Fruit fly (Drosophila melanogaster) whole organism, embryonic: Measurements from ENCODE around the gene lok.

Experiments used
- Antp ChIP-seq: fragments of 200-800 bp; sonication (Bioruptor generic); optimal IDR thresholded peaks from 3 replicates; lab custom pipeline; 2016; ENCODE audit warnings: missing biosample characterization, missing genetic modification characterization
- Atf-2 ChIP-seq: fragments of 200-800 bp; sonication (Bioruptor generic); optimal IDR thresholded peaks from 2 replicates; lab custom pipeline; 2016; ENCODE audit warnings: missing biosample characterization, missing genetic modification characterization
- Atf3 ChIP-seq: fragments of 200-800 bp; sonication (Bioruptor generic); optimal IDR thresholded peaks from 3 replicates; lab custom pipeline; 2016; ENCODE audit warnings: missing biosample characterization, missing genetic modification characterization
- BtbVII ChIP-seq: fragments of 200-800 bp; sonication (Bioruptor generic); optimal IDR thresholded peaks from 3 replicates; lab custom pipeline; 2017; ENCODE audit warnings: missing biosample characterization, mild to moderate bottlenecking, missing genetic modification characterization
- CG10654 ChIP-seq: fragments of 200-800 bp; sonication (Bioruptor generic); optimal IDR thresholded peaks from 2 replicates; lab custom pipeline; 2016; ENCODE audit warnings: missing biosample characterization, missing genetic modification characterization
- CG11456 ChIP-seq: fragments of 200-800 bp; sonication (Bioruptor generic); IDR thresholded peaks from 3 replicates; pipeline ENCODE4 v1.3.6; 2022; ENCODE audit warnings: missing biosample characterization, missing genetic modification characterization
- CG11560 ChIP-seq: fragments of 200-800 bp; sonication (Bioruptor generic); IDR thresholded peaks from 3 replicates; pipeline ENCODE4 v1.3.6; 2022; ENCODE audit warnings: missing biosample characterization, missing genetic modification characterization
- CG14050 ChIP-seq: fragments of 200-800 bp; sonication (Bioruptor generic); IDR thresholded peaks from 3 replicates; pipeline ENCODE4 v1.3.6; 2022; ENCODE audit warnings: missing biosample characterization, missing genetic modification characterization
- CG15601 ChIP-seq: fragments of 200-800 bp; sonication (Bioruptor generic); optimal IDR thresholded peaks from 3 replicates; lab custom pipeline; 2019; ENCODE audit warnings: missing biosample characterization, mild to moderate bottlenecking, missing genetic modification characterization, moderate library complexity
- CG16779 ChIP-seq: fragments of 200-800 bp; sonication (Bioruptor generic); IDR thresholded peaks from 2 replicates; pipeline ENCODE4 v1.3.6; 2022; ENCODE audit warnings: missing biosample characterization, missing genetic modification characterization
- CG16813 ChIP-seq: fragments of 200-800 bp; sonication (Bioruptor generic); IDR thresholded peaks from 3 replicates; pipeline ENCODE4 v1.3.6; 2022; ENCODE audit warnings: missing biosample characterization, missing genetic modification characterization; ENCODE audit not compliant: partially characterized antibody
- CG31441 ChIP-seq: fragments of 200-800 bp; sonication (Bioruptor generic); IDR thresholded peaks from 2 replicates; pipeline ENCODE4 v1.3.6; 2022; ENCODE audit warnings: missing biosample characterization, missing genetic modification characterization
- CG3726 ChIP-seq: fragments of 200-800 bp; sonication (Bioruptor generic); IDR thresholded peaks from 3 replicates; pipeline ENCODE4, ENCODE4 v1.3.6; 2022; ENCODE audit warnings: missing biosample characterization, missing genetic modification characterization
- CG43689 ChIP-seq: fragments of 200-800 bp; sonication (Bioruptor generic); IDR thresholded peaks from 2 replicates; pipeline ENCODE4 v1.3.6; 2022; ENCODE audit warnings: missing biosample characterization, missing genetic modification characterization
- CG4404 ChIP-seq: fragments of 200-800 bp; sonication (Bioruptor generic); IDR thresholded peaks from 2 replicates; pipeline ENCODE4 v1.3.6; 2022; ENCODE audit warnings: missing biosample characterization, missing genetic modification characterization
- CG6689 ChIP-seq: fragments of 200-800 bp; sonication (Bioruptor generic); IDR thresholded peaks from 2 replicates; pipeline ENCODE4 v1.3.6; 2022; ENCODE audit warnings: missing biosample characterization, missing genetic modification characterization
- CG6813 ChIP-seq: fragments of 200-800 bp; sonication (Bioruptor generic); optimal IDR thresholded peaks from 2 replicates; lab custom pipeline; 2017; ENCODE audit warnings: missing biosample characterization, missing genetic modification characterization, mild to moderate bottlenecking, moderate library complexity, missing genetic modification reagents
- CG8290 ChIP-seq, 3 experiments: fragments of 200-800 bp; sonication (Bioruptor generic); optimal IDR thresholded peaks; 2 replicates each; lab custom pipeline; 2016 to 2019; ENCODE audit warnings: missing biosample characterization in 3 of 3, missing genetic modification characterization in 3 of 3, mild to moderate bottlenecking in 2 of 3, moderate library complexity in 1 of 3
- Dll ChIP-seq: fragments of 200-800 bp; sonication (Bioruptor generic); IDR thresholded peaks from 4 replicates; pipeline ENCODE4 v1.3.6; 2022; ENCODE audit warnings: missing biosample characterization, missing genetic modification characterization; ENCODE audit not compliant: partially characterized antibody
- E2f1 ChIP-seq: fragments of 200-800 bp; sonication (Bioruptor generic); IDR thresholded peaks from 2 replicates; pipeline ENCODE4 v1.3.6; 2022; ENCODE audit warnings: missing biosample characterization, missing genetic modification characterization
- E2f2 ChIP-seq: fragments of 200-800 bp; sonication (Bioruptor generic); IDR thresholded peaks from 2 replicates; pipeline ENCODE4 v1.3.6; 2022; ENCODE audit warnings: missing biosample characterization, missing genetic modification characterization
- Ets65A ChIP-seq: fragments of 200-800 bp; sonication (Bioruptor generic); peaks from one replicate; lab custom pipeline; 2016; ENCODE audit warnings: missing biosample characterization, missing genetic modification characterization
- Gsc ChIP-seq: fragments of 200-800 bp; sonication (Bioruptor generic); IDR thresholded peaks from 2 replicates; pipeline ENCODE4 v1.3.6; 2022; ENCODE audit warnings: missing biosample characterization, missing genetic modification characterization
- HmgZ ChIP-seq: fragments of 200-800 bp; sonication (Bioruptor generic); optimal IDR thresholded peaks from 2 replicates; lab custom pipeline; 2018; ENCODE audit warnings: missing biosample characterization, mild to moderate bottlenecking, missing genetic modification characterization
- Lpt ChIP-seq: fragments of >200 bp; optimal IDR thresholded peaks from 2 replicates; lab custom pipeline; 2018; ENCODE audit warnings: missing biosample characterization, missing genetic modification characterization
- MTF-1 ChIP-seq: fragments of 200-800 bp; sonication (Bioruptor generic); optimal IDR thresholded peaks from 2 replicates; lab custom pipeline; 2018; ENCODE audit warnings: missing biosample characterization, mild to moderate bottlenecking, missing genetic modification characterization, borderline replicate concordance
- Med ChIP-seq: fragments of 200-800 bp; sonication (Bioruptor generic); peaks from one replicate; lab custom pipeline; 2016; ENCODE audit warnings: missing biosample characterization, missing genetic modification characterization, mild to moderate bottlenecking, inconsistent platforms, moderate library complexity
- NfI ChIP-seq: fragments of 200-800 bp; sonication (Bioruptor generic); optimal IDR thresholded peaks from 3 replicates; lab custom pipeline; 2018; ENCODE audit warnings: missing biosample characterization, mild to moderate bottlenecking, missing genetic modification characterization, moderate library complexity
- Opbp ChIP-seq: fragments of 200-800 bp; sonication (Bioruptor generic); IDR thresholded peaks from 3 replicates; pipeline ENCODE4 v1.3.6; 2022; ENCODE audit warnings: missing biosample characterization, missing genetic modification characterization; ENCODE audit not compliant: partially characterized antibody
- Ravus ChIP-seq: fragments of 200-800 bp; sonication (Bioruptor generic); IDR thresholded peaks from 2 replicates; pipeline ENCODE4 v1.3.6; 2022; ENCODE audit warnings: missing biosample characterization, missing genetic modification characterization
- Sry-β ChIP-seq: fragments of 200-800 bp; sonication (Bioruptor generic); optimal IDR thresholded peaks from 2 replicates; lab custom pipeline; 2018; ENCODE audit warnings: missing biosample characterization, mild to moderate bottlenecking, missing genetic modification characterization, moderate library complexity
- TFAM ChIP-seq: fragments of 200-800 bp; sonication (Bioruptor generic); optimal IDR thresholded peaks from 2 replicates; lab custom pipeline; 2017; ENCODE audit warnings: missing biosample characterization, missing genetic modification characterization, inconsistent platforms
- YL-1 ChIP-seq: fragments of 200-800 bp; sonication (Bioruptor generic); optimal IDR thresholded peaks from 3 replicates; lab custom pipeline; 2017; ENCODE audit warnings: missing biosample characterization, mild to moderate bottlenecking, missing genetic modification characterization
- bab2 ChIP-seq: fragments of 200-800 bp; sonication (Bioruptor generic); optimal IDR thresholded peaks from 2 replicates; lab custom pipeline; 2016; ENCODE audit warnings: missing biosample characterization, missing genetic modification characterization
- bcd ChIP-seq: fragments of 200-800 bp; sonication (Bioruptor generic); optimal IDR thresholded peaks from 2 replicates; lab custom pipeline; 2017; ENCODE audit warnings: missing biosample characterization, mild to moderate bottlenecking, missing genetic modification characterization
- cas ChIP-seq: fragments of 200-800 bp; sonication (Bioruptor generic); IDR thresholded peaks from 2 replicates; pipeline ENCODE4 v1.3.6; 2022; ENCODE audit warnings: missing biosample characterization, missing genetic modification characterization
- dati ChIP-seq: fragments of 200-800 bp; sonication (Bioruptor generic); IDR thresholded peaks from 2 replicates; pipeline ENCODE4 v1.3.6; 2022; ENCODE audit warnings: missing biosample characterization, missing genetic modification characterization
- dysf ChIP-seq: fragments of 200-800 bp; sonication (Bioruptor generic); IDR thresholded peaks from 3 replicates; pipeline ENCODE4 v1.3.6; 2022; ENCODE audit warnings: missing biosample characterization, missing genetic modification characterization
- fd96Cb ChIP-seq: fragments of 200-800 bp; sonication (Bioruptor generic); optimal IDR thresholded peaks from 2 replicates; lab custom pipeline; 2018; ENCODE audit warnings: missing biosample characterization, mild to moderate bottlenecking, missing genetic modification characterization, moderate library complexity
- gcm ChIP-seq: fragments of 200-800 bp; sonication (Bioruptor generic); optimal IDR thresholded peaks from 2 replicates; lab custom pipeline; 2019; ENCODE audit warnings: missing biosample characterization, mild to moderate bottlenecking, missing genetic modification characterization, moderate library complexity
- grau ChIP-seq: fragments of 200-800 bp; optimal IDR thresholded peaks from 3 replicates; lab custom pipeline; 2019; ENCODE audit warnings: missing biosample characterization, mild to moderate bottlenecking, missing genetic modification characterization, moderate library complexity
- jigr1 ChIP-seq: fragments of 200-800 bp; sonication (Bioruptor generic); IDR thresholded peaks from 3 replicates; pipeline ENCODE4 v1.3.6; 2022; ENCODE audit warnings: missing biosample characterization, missing genetic modification characterization
- jumu ChIP-seq: fragments of 200-800 bp; sonication (Bioruptor generic); optimal IDR thresholded peaks from 3 replicates; lab custom pipeline; 2016; ENCODE audit warnings: missing biosample characterization, missing genetic modification characterization
- lbe ChIP-seq: fragments of 200-800 bp; sonication (Bioruptor generic); optimal IDR thresholded peaks from 2 replicates; lab custom pipeline; 2016; ENCODE audit warnings: missing biosample characterization, mild to moderate bottlenecking, missing genetic modification characterization
- luna ChIP-seq: fragments of 200-800 bp; sonication (Bioruptor generic); optimal IDR thresholded peaks from 2 replicates; lab custom pipeline; 2016; ENCODE audit warnings: missing biosample characterization, missing genetic modification characterization
- org-1 ChIP-seq: fragments of 200-800 bp; sonication (Bioruptor generic); optimal IDR thresholded peaks from 2 replicates; lab custom pipeline; 2017; ENCODE audit warnings: missing biosample characterization, missing genetic modification characterization
- pum ChIP-seq: fragments of 200-800 bp; sonication (Bioruptor generic); optimal IDR thresholded peaks from 2 replicates; lab custom pipeline; 2016; ENCODE audit warnings: missing biosample characterization, missing genetic modification characterization
- run ChIP-seq: fragments of 200-800 bp; sonication (Bioruptor generic); optimal IDR thresholded peaks from 3 replicates; lab custom pipeline; 2018; ENCODE audit warnings: missing biosample characterization, mild to moderate bottlenecking, missing genetic modification characterization
- sens-2 ChIP-seq: fragments of 200-800 bp; sonication (Bioruptor generic); IDR thresholded peaks from 2 replicates; pipeline ENCODE4 v1.3.6; 2022; ENCODE audit warnings: missing biosample characterization, missing genetic modification characterization
- tgo ChIP-seq: fragments of 200-800 bp; sonication (Bioruptor generic); IDR thresholded peaks from 3 replicates; pipeline ENCODE4 v1.3.6; 2022; ENCODE audit warnings: missing biosample characterization, missing genetic modification characterization
- tio ChIP-seq: fragments of 200-800 bp; sonication (Bioruptor generic); optimal IDR thresholded peaks from 2 replicates; lab custom pipeline; 2017; ENCODE audit warnings: missing biosample characterization, missing genetic modification characterization, inconsistent platforms
- trh ChIP-seq: fragments of 200-800 bp; sonication (Bioruptor generic); optimal IDR thresholded peaks from 2 replicates; lab custom pipeline; 2016; ENCODE audit warnings: missing biosample characterization, missing genetic modification characterization

lok gene

dm6 chr2L:20027382-20027919 is 33.8 kb upstream of the lok start, which contains the start of gene sNPF (continued):
- no peak for TF ChIP-seq CG10654 (GFP tag; lab: Kevin White, UChicago)
- TF ChIP-seq NfI (GFP tag; lab: Kevin White, UChicago) = peak; percentile 46
- peak; percentile 45 for TF ChIP-seq jumu (GFP tag; lab: Kevin White, UChicago)
- no peak for TF ChIP-seq sens-2 (GFP tag; lab: Robert Waterston, UW)
- no peak for TF ChIP-seq E2f1 (GFP tag; lab: Robert Waterston, UW)
- TF ChIP-seq TFAM (GFP tag; lab: Kevin White, UChicago) = no peak
- TF ChIP-seq MTF-1 (GFP tag; lab: Kevin White, UChicago) = no peak
- no peak for TF ChIP-seq lbe (GFP tag; lab: Kevin White, UChicago)
- TF ChIP-seq Gsc (GFP tag; lab: Robert Waterston, UW) = no peak
- peak; percentile 69 for TF ChIP-seq dysf (GFP tag; lab: Robert Waterston, UW)
- no peak for TF ChIP-seq CG11456 (GFP tag; lab: Robert Waterston, UW)
- TF ChIP-seq cas (GFP tag; lab: Robert Waterston, UW) = no peak
- TF ChIP-seq Lpt (GFP tag; lab: Kevin White, UChicago) = no peak
- TF ChIP-seq bcd (GFP tag; lab: Kevin White, UChicago) = peak; percentile 55
- peak; percentile 1 for TF ChIP-seq pum (GFP tag; lab: Kevin White, UChicago)
- TF ChIP-seq Atf-2 (GFP tag; lab: Kevin White, UChicago) = peak; percentile 44
- TF ChIP-seq YL-1 (GFP tag; lab: Kevin White, UChicago) = no peak
- no peak for TF ChIP-seq CG14050 (GFP tag; lab: Robert Waterston, UW)
- TF ChIP-seq Dll (GFP tag; lab: Robert Waterston, UW) = no peak
- TF ChIP-seq CG4404 (GFP tag; lab: Robert Waterston, UW) = no peak
- no peak for TF ChIP-seq CG16813 (GFP tag; lab: Robert Waterston, UW)
- no peak for TF ChIP-seq Antp (GFP tag; lab: Kevin White, UChicago)
- TF ChIP-seq run (tag; lab: Kevin White, UChicago) = no peak
- no peak for TF ChIP-seq Opbp (GFP tag; lab: Robert Waterston, UW)
- TF ChIP-seq CG3726 (GFP tag; lab: Robert Waterston, UW) = no peak
- TF ChIP-seq E2f2 (GFP tag; lab: Robert Waterston, UW) = no peak; the same call in 1 of the 2 replicates
- no peak for TF ChIP-seq CG31441 (GFP tag; lab: Robert Waterston, UW)
- TF ChIP-seq CG43689 = no peak
- TF ChIP-seq CG6813 (GFP tag; lab: Kevin White, UChicago) = no peak
- peak; percentile 71 for TF ChIP-seq org-1 (GFP tag; lab: Kevin White, UChicago)
- peak; percentile 22 for TF ChIP-seq fd96Cb (tag; lab: Kevin White, UChicago)
- TF ChIP-seq trh (GFP tag; lab: Kevin White, UChicago) = no peak
- no peak for TF ChIP-seq gcm (GFP tag; lab: Kevin White, UChicago)
- TF ChIP-seq Ravus (GFP tag; lab: Robert Waterston, UW) = no peak
- peak; percentile 41; the same call in 1 of the 3 replicates for TF ChIP-seq tgo
- TF ChIP-seq HmgZ = peak; percentile 9
- TF ChIP-seq Sry-β (GFP tag; lab: Kevin White, UChicago) = no peak
- TF ChIP-seq CG15601 (tag; lab: Kevin White, UChicago) = peak; percentile 100
- no peak for TF ChIP-seq Med
- no peak for TF ChIP-seq CG8290 (GFP tag; optimal IDR thresholded peaks at IDR 0.05; lab: Kevin White, UChicago)
- TF ChIP-seq CG8290 (tag; optimal IDR thresholded peaks at IDR 0.05; lab: Kevin White, UChicago) = peak in 1 of 2 experiments; percentile 5
- peak; percentile 97 for TF ChIP-seq Ets65A
- no peak for TF ChIP-seq jigr1 (GFP tag; lab: Robert Waterston, UW)
- TF ChIP-seq CG11560 (tag; lab: Robert Waterston, UW) = 0 out of 3 replicates have a peak, but pooled peaks have one; percentile 36
- TF ChIP-seq luna (GFP tag; lab: Kevin White, UChicago) = no peak
- TF ChIP-seq CG6689 (GFP tag; lab: Robert Waterston, UW) = no peak
- TF ChIP-seq tio = peak; percentile 52
- TF ChIP-seq BtbVII (GFP tag; lab: Kevin White, UChicago) = no peak
- TF ChIP-seq dati (GFP tag; lab: Robert Waterston, UW) = no peak
- TF ChIP-seq CG16779 (GFP tag; lab: Robert Waterston, UW) = no peak
- TF ChIP-seq Atf3 (GFP tag; lab: Kevin White, UChicago) = peak; percentile 54
- TF ChIP-seq bab2 (GFP tag; lab: Kevin White, UChicago) = peak; percentile 55
- TF ChIP-seq grau (tag; lab: Kevin White, UChicago) = no peak
